Fruit fly (Drosophila melanogaster) whole organism, embryonic: ENCODE results near the gene CG4631.

ENCODE experiments used
- Atf-2 ChIP-seq: fragments of 200-800 bp; sonication (Bioruptor generic); optimal IDR thresholded peaks from 2 replicates; lab custom pipeline; 2016; ENCODE audit warnings: missing biosample characterization, missing genetic modification characterization
- Atf3 ChIP-seq: fragments of 200-800 bp; sonication (Bioruptor generic); optimal IDR thresholded peaks from 3 replicates; lab custom pipeline; 2016; ENCODE audit warnings: missing biosample characterization, missing genetic modification characterization
- B-H2 ChIP-seq: fragments of 200-800 bp; sonication (Bioruptor generic); optimal IDR thresholded peaks from 2 replicates; lab custom pipeline; 2018; ENCODE audit warnings: missing biosample characterization, mild to moderate bottlenecking, missing genetic modification characterization
- CG10209 ChIP-seq: fragments of 200-800 bp; sonication (Bioruptor generic); optimal IDR thresholded peaks from 3 replicates; lab custom pipeline; 2017; ENCODE audit warnings: missing biosample characterization, mild to moderate bottlenecking, missing genetic modification characterization, missing genetic modification reagents
- CG10366 ChIP-seq: fragments of 200-800 bp; sonication (Bioruptor generic); IDR thresholded peaks from 2 replicates; pipeline ENCODE4 v1.3.6; 2022; ENCODE audit warnings: missing biosample characterization, missing genetic modification characterization
- CG11504 ChIP-seq: fragments of 200-800 bp; sonication (Bioruptor generic); optimal IDR thresholded peaks from 3 replicates; lab custom pipeline; 2019; ENCODE audit warnings: missing biosample characterization, mild to moderate bottlenecking, missing genetic modification characterization, moderate library complexity
- CG12236 ChIP-seq: fragments of 200-800 bp; sonication (Bioruptor generic); optimal IDR thresholded peaks from 2 replicates; lab custom pipeline; 2016; ENCODE audit warnings: missing biosample characterization, missing genetic modification characterization
- CG14050 ChIP-seq: fragments of 200-800 bp; sonication (Bioruptor generic); IDR thresholded peaks from 3 replicates; pipeline ENCODE4 v1.3.6; 2022; ENCODE audit warnings: missing biosample characterization, missing genetic modification characterization
- CG14710 ChIP-seq: fragments of 200-800 bp; sonication (Bioruptor generic); optimal IDR thresholded peaks from 3 replicates; lab custom pipeline; 2019; ENCODE audit warnings: missing biosample characterization, mild to moderate bottlenecking, missing genetic modification characterization, moderate library complexity
- CG15073 ChIP-seq: fragments of 200-800 bp; sonication (Bioruptor generic); optimal IDR thresholded peaks from 2 replicates; lab custom pipeline; 2016; ENCODE audit warnings: missing biosample characterization, missing genetic modification characterization
- CG1603 ChIP-seq: fragments of 200-800 bp; sonication (Bioruptor generic); optimal IDR thresholded peaks from 2 replicates; lab custom pipeline; 2019; ENCODE audit warnings: missing biosample characterization, mild to moderate bottlenecking, missing genetic modification characterization, moderate library complexity
- CG16863 ChIP-seq: fragments of 200-800 bp; sonication (Bioruptor generic); optimal IDR thresholded peaks from 3 replicates; lab custom pipeline; 2016; ENCODE audit warnings: missing biosample characterization, missing genetic modification characterization
- CG17359 ChIP-seq: fragments of 200-800 bp; sonication (Bioruptor generic); optimal IDR thresholded peaks from 3 replicates; lab custom pipeline; 2018; ENCODE audit warnings: missing biosample characterization, mild to moderate bottlenecking, missing genetic modification characterization, moderate library complexity
- CG2199 ChIP-seq: fragments of 200-800 bp; sonication (Bioruptor generic); IDR thresholded peaks from 3 replicates; pipeline ENCODE4 v1.3.6; 2022; ENCODE audit warnings: missing biosample characterization, missing genetic modification characterization
- CG31441 ChIP-seq: fragments of 200-800 bp; sonication (Bioruptor generic); IDR thresholded peaks from 2 replicates; pipeline ENCODE4 v1.3.6; 2022; ENCODE audit warnings: missing biosample characterization, missing genetic modification characterization
- CG32772 ChIP-seq: fragments of 200-800 bp; sonication (Bioruptor generic); IDR thresholded peaks from 2 replicates; pipeline ENCODE4 v1.3.6; 2022; ENCODE audit warnings: missing biosample characterization, missing genetic modification characterization
- CG4282 ChIP-seq: fragments of 200-800 bp; sonication (Bioruptor generic); optimal IDR thresholded peaks from 2 replicates; lab custom pipeline; 2016; ENCODE audit warnings: missing biosample characterization, missing genetic modification characterization
- CG4617 ChIP-seq: fragments of 200-800 bp; sonication (Bioruptor generic); optimal IDR thresholded peaks from 3 replicates; lab custom pipeline; 2016; ENCODE audit warnings: missing biosample characterization, missing genetic modification characterization, borderline replicate concordance
- CG6254 ChIP-seq: fragments of 200-800 bp; sonication (Bioruptor generic); optimal IDR thresholded peaks from 3 replicates; lab custom pipeline; 2017; ENCODE audit warnings: mild to moderate bottlenecking, missing biosample characterization, missing genetic modification reagents, missing genetic modification characterization
- CG7839 ChIP-seq: fragments of 200-800 bp; sonication (Bioruptor generic); optimal IDR thresholded peaks from 3 replicates; lab custom pipeline; 2018; ENCODE audit warnings: missing biosample characterization, mild to moderate bottlenecking, missing genetic modification characterization, moderate library complexity
- CG7928 ChIP-seq: fragments of 200-800 bp; sonication (Bioruptor generic); optimal IDR thresholded peaks from 2 replicates; lab custom pipeline; 2017; ENCODE audit warnings: missing biosample characterization, mild to moderate bottlenecking, missing genetic modification characterization
- CG9437 ChIP-seq: fragments of 200-800 bp; sonication (Bioruptor generic); optimal IDR thresholded peaks from 2 replicates; lab custom pipeline; 2018; ENCODE audit warnings: missing biosample characterization, mild to moderate bottlenecking, missing genetic modification characterization
- D ChIP-seq, 2 experiments: fragments of 200-800 bp in 1 of 2; fragments of >200 bp in 1 of 2; sonication (Bioruptor generic) in 1 of 2; optimal IDR thresholded peaks; 2 replicates in 1 of 2; 3 replicates in 1 of 2; lab custom pipeline; 2017; ENCODE audit warnings: mild to moderate bottlenecking in 1 of 2, missing biosample characterization in 1 of 2, missing genetic modification characterization in 1 of 2, missing genetic modification reagents in 1 of 2
- Dip3 ChIP-seq: fragments of 200-800 bp; sonication (Bioruptor generic); optimal IDR thresholded peaks from 3 replicates; lab custom pipeline; 2016; ENCODE audit warnings: missing biosample characterization, missing genetic modification characterization
- Dref ChIP-seq: fragments of 200-800 bp; sonication (Bioruptor generic); IDR thresholded peaks from 2 replicates; pipeline ENCODE4 v1.3.6; 2022; ENCODE audit warnings: missing biosample characterization, missing genetic modification characterization
- Ets65A ChIP-seq: fragments of 200-800 bp; sonication (Bioruptor generic); peaks from one replicate; lab custom pipeline; 2016; ENCODE audit warnings: missing biosample characterization, missing genetic modification characterization
- Hmx ChIP-seq: fragments of 200-800 bp; sonication (Bioruptor generic); optimal IDR thresholded peaks from 2 replicates; lab custom pipeline; 2016; ENCODE audit warnings: missing biosample characterization, missing genetic modification characterization
- Med ChIP-seq: fragments of 200-800 bp; sonication (Bioruptor generic); peaks from one replicate; lab custom pipeline; 2016; ENCODE audit warnings: missing biosample characterization, missing genetic modification characterization, mild to moderate bottlenecking, inconsistent platforms, moderate library complexity
- Taf1 ChIP-seq: fragments of 200-800 bp; sonication (Bioruptor generic); IDR thresholded peaks from 2 replicates; pipeline ENCODE4 v1.3.6; 2022; ENCODE audit warnings: missing biosample characterization, missing genetic modification characterization
- ap ChIP-seq: fragments of 200-800 bp; sonication (Bioruptor generic); IDR thresholded peaks from 2 replicates; pipeline ENCODE4 v1.3.6; 2022; ENCODE audit warnings: missing biosample characterization, missing genetic modification characterization
- az2 ChIP-seq: fragments of 200-800 bp; sonication (Bioruptor generic); optimal IDR thresholded peaks from 3 replicates; lab custom pipeline; 2016; ENCODE audit warnings: missing biosample characterization, missing genetic modification characterization
- bab2 ChIP-seq: fragments of 200-800 bp; sonication (Bioruptor generic); optimal IDR thresholded peaks from 2 replicates; lab custom pipeline; 2016; ENCODE audit warnings: missing biosample characterization, missing genetic modification characterization
- bsh ChIP-seq, 2 experiments: fragments of 200-800 bp; sonication (Bioruptor generic); optimal IDR thresholded peaks; 2 replicates each; lab custom pipeline; 2017 to 2018; ENCODE audit warnings: mild to moderate bottlenecking in 2 of 2, missing biosample characterization in 2 of 2, missing genetic modification characterization in 2 of 2, moderate library complexity in 1 of 2
- caup ChIP-seq: fragments of 200-800 bp; sonication (Bioruptor generic); optimal IDR thresholded peaks from 3 replicates; lab custom pipeline; 2017; ENCODE audit warnings: missing biosample characterization, mild to moderate bottlenecking, missing genetic modification characterization, moderate library complexity; ENCODE audit not compliant: severe bottlenecking
- chm ChIP-seq: fragments of 200-800 bp; sonication (Bioruptor generic); IDR thresholded peaks from 2 replicates; pipeline ENCODE4 v1.3.6; 2022; ENCODE audit warnings: missing biosample characterization, missing genetic modification characterization
- crc ChIP-seq: fragments of 200-800 bp; sonication (Bioruptor generic); optimal IDR thresholded peaks from 2 replicates; lab custom pipeline; 2016; ENCODE audit warnings: missing biosample characterization, missing genetic modification characterization
- da ChIP-seq: fragments of 200-800 bp; sonication (Bioruptor generic); optimal IDR thresholded peaks from 2 replicates; lab custom pipeline; 2016; ENCODE audit warnings: missing biosample characterization, missing genetic modification characterization
- ewg ChIP-seq: fragments of 200-800 bp; sonication (Bioruptor generic); optimal IDR thresholded peaks from 3 replicates; lab custom pipeline; 2017; ENCODE audit warnings: mild to moderate bottlenecking, missing biosample characterization, missing genetic modification reagents, missing genetic modification characterization
- fu2 ChIP-seq: fragments of 200-800 bp; sonication (Bioruptor generic); optimal IDR thresholded peaks from 2 replicates; lab custom pipeline; 2016; ENCODE audit warnings: missing biosample characterization, missing genetic modification characterization
- gem ChIP-seq: fragments of 200-800 bp; sonication (Bioruptor generic); optimal IDR thresholded peaks from 2 replicates; lab custom pipeline; 2019; ENCODE audit warnings: missing biosample characterization, mild to moderate bottlenecking, missing genetic modification characterization, moderate library complexity
- inv ChIP-seq: fragments of 200-800 bp; sonication (Bioruptor generic); IDR thresholded peaks from 2 replicates; pipeline ENCODE4 v1.3.6; 2022; ENCODE audit warnings: missing biosample characterization, missing genetic modification characterization; ENCODE audit not compliant: partially characterized antibody
- knrl ChIP-seq: fragments of 200-800 bp; sonication (Bioruptor generic); IDR thresholded peaks from 3 replicates; pipeline ENCODE4 v1.3.6; 2022; ENCODE audit warnings: missing biosample characterization, missing genetic modification characterization; ENCODE audit not compliant: partially characterized antibody
- lbe ChIP-seq: fragments of 200-800 bp; sonication (Bioruptor generic); optimal IDR thresholded peaks from 2 replicates; lab custom pipeline; 2016; ENCODE audit warnings: missing biosample characterization, mild to moderate bottlenecking, missing genetic modification characterization
- sens-2 ChIP-seq: fragments of 200-800 bp; sonication (Bioruptor generic); IDR thresholded peaks from 2 replicates; pipeline ENCODE4 v1.3.6; 2022; ENCODE audit warnings: missing biosample characterization, missing genetic modification characterization
- sima ChIP-seq: fragments of 200-800 bp; sonication (Bioruptor generic); optimal IDR thresholded peaks from 2 replicates; lab custom pipeline; 2016; ENCODE audit warnings: missing biosample characterization, missing genetic modification characterization
- sisA ChIP-seq: fragments of 200-800 bp; sonication (Bioruptor generic); IDR thresholded peaks from 2 replicates; pipeline ENCODE4 v1.3.6; 2022; ENCODE audit warnings: missing biosample characterization, missing genetic modification characterization
- tll ChIP-seq, 2 experiments: fragments of 200-800 bp in 1 of 2; fragments of >200 bp in 1 of 2; sonication (Bioruptor generic) in 1 of 2; optimal IDR thresholded peaks; 2 replicates each; lab custom pipeline; 2017 to 2019; ENCODE audit warnings: missing biosample characterization in 2 of 2, missing genetic modification characterization in 2 of 2, mild to moderate bottlenecking in 1 of 2, moderate library complexity in 1 of 2
- wdn ChIP-seq: fragments of 200-800 bp; sonication (Bioruptor generic); IDR thresholded peaks from 2 replicates; pipeline ENCODE4 v1.3.6; 2022; ENCODE audit warnings: missing biosample characterization, missing genetic modification characterization
- zen ChIP-seq: fragments of 200-800 bp; sonication (Bioruptor generic); optimal IDR thresholded peaks from 3 replicates; lab custom pipeline; 2018; ENCODE audit warnings: missing biosample characterization, mild to moderate bottlenecking, missing genetic modification characterization, moderate library complexity
- zf30C ChIP-seq: fragments of 200-800 bp; sonication (Bioruptor generic); optimal IDR thresholded peaks from 3 replicates; lab custom pipeline; 2018; ENCODE audit warnings: missing biosample characterization, mild to moderate bottlenecking, missing genetic modification characterization

Gene CG4631

DNA sequence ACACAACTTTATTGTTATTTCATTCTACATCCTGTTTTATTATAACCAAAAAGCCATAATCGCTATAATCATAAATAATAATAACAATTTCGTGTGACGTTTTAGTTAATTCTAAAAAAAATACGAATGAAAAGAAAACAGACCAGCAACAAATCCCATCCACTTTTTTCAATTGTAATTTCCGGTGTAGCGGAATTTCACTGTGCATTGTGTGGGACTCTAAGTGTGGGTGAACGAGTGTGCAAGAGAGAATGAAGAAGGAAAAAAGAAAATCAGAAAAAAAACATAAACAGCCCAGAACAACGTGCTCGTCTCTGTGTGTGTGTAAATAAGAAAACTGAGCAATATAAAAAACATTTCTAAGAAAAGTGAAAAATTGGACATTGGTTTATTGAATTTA, 4.9 kb upstream of the CG4631 start (continued):
- TF ChIP-seq CG6254 (GFP tag; lab: Kevin White, UChicago) = no peak
- peak in 1 of 2 experiments; percentile 23 for TF ChIP-seq bsh (GFP tag; optimal IDR thresholded peaks at IDR 0.05; lab: Kevin White, UChicago)
- no peak for TF ChIP-seq Dip3 (GFP tag; lab: Kevin White, UChicago)
- no peak for TF ChIP-seq B-H2 (GFP tag; lab: Kevin White, UChicago)
- no peak for TF ChIP-seq sisA (GFP tag; lab: Robert Waterston, UW)
- TF ChIP-seq CG32772 (GFP tag; lab: Robert Waterston, UW) = peak; percentile 42; the same call in 1 of the 2 replicates
- TF ChIP-seq Taf1 (GFP tag; lab: Robert Waterston, UW) = no peak
- TF ChIP-seq CG10366 = no peak; the same call in 1 of the 2 replicates
- no peak for TF ChIP-seq da (GFP tag; lab: Kevin White, UChicago)
- no peak for TF ChIP-seq CG10209
- no peak for TF ChIP-seq CG15073 (GFP tag; lab: Kevin White, UChicago)
- no peak for TF ChIP-seq bab2 (GFP tag; lab: Kevin White, UChicago)
- TF ChIP-seq crc = no peak
- no peak for TF ChIP-seq az2 (GFP tag; lab: Kevin White, UChicago)
- TF ChIP-seq Atf3 (GFP tag; lab: Kevin White, UChicago) = no peak
- TF ChIP-seq CG11504 (tag; lab: Kevin White, UChicago) = peak; percentile 11
- no peak for TF ChIP-seq tll (GFP tag; optimal IDR thresholded peaks at IDR 0.05; lab: Kevin White, UChicago)
- TF ChIP-seq inv (GFP tag; lab: Robert Waterston, UW) = no peak
- TF ChIP-seq wdn (GFP tag; lab: Robert Waterston, UW) = no peak
- no peak for TF ChIP-seq CG4617 (GFP tag; lab: Kevin White, UChicago)
- TF ChIP-seq CG14050 (GFP tag; lab: Robert Waterston, UW) = no peak
- no peak for TF ChIP-seq lbe (GFP tag; lab: Kevin White, UChicago)
- peak; percentile 12 for TF ChIP-seq CG7839
- peak; percentile 28; the same call in 1 of the 2 replicates for TF ChIP-seq CG31441
- no peak for TF ChIP-seq sima
- no peak for TF ChIP-seq ewg (GFP tag; lab: Kevin White, UChicago)
- no peak for TF ChIP-seq caup (GFP tag; lab: Kevin White, UChicago)
- TF ChIP-seq gem (tag; lab: Kevin White, UChicago) = peak; percentile 60
- peak; percentile 43 for TF ChIP-seq CG17359
- TF ChIP-seq CG16863 (GFP tag; lab: Kevin White, UChicago) = no peak
- TF ChIP-seq chm = 0 out of 2 replicates have a peak, but pooled peaks have one; percentile 53
- TF ChIP-seq Atf-2 (GFP tag; lab: Kevin White, UChicago) = no peak
- TF ChIP-seq zen (tag; lab: Kevin White, UChicago) = peak; percentile 2
- 0 out of 2 replicates have a peak, but pooled peaks have one; percentile 16 for TF ChIP-seq ap (GFP tag; lab: Robert Waterston, UW)
- no peak for TF ChIP-seq CG12236
- TF ChIP-seq D (optimal IDR thresholded peaks at IDR 0.05; lab: Kevin White, UChicago) = no peak
- TF ChIP-seq D (GFP tag; optimal IDR thresholded peaks at IDR 0.05; lab: Kevin White, UChicago) = no peak
- TF ChIP-seq CG4282 = no peak
- TF ChIP-seq Dref (GFP tag; lab: Robert Waterston, UW) = no peak
- no peak for TF ChIP-seq CG7928 (GFP tag; lab: Kevin White, UChicago)
- peak; percentile 18 for TF ChIP-seq zf30C
- no peak for TF ChIP-seq fu2 (GFP tag; lab: Kevin White, UChicago)
- TF ChIP-seq CG1603 (tag; lab: Kevin White, UChicago) = no peak
- TF ChIP-seq CG14710 (tag; lab: Kevin White, UChicago) = peak; percentile 12
- no peak for TF ChIP-seq knrl
- TF ChIP-seq Med (GFP tag; lab: Kevin White, UChicago) = peak; percentile 3
- TF ChIP-seq sens-2 (GFP tag; lab: Robert Waterston, UW) = 0 out of 2 replicates have a peak, but pooled peaks have one; percentile 6
- TF ChIP-seq CG2199 (GFP tag; lab: Robert Waterston, UW) = peak; percentile 70; the same call in 2 of the 3 replicates
- TF ChIP-seq CG9437 (GFP tag; lab: Kevin White, UChicago) = no peak
- TF ChIP-seq Hmx (GFP tag; lab: Kevin White, UChicago) = no peak
- no peak for TF ChIP-seq Ets65A (GFP tag; lab: Kevin White, UChicago)
